Worm (Caenorhabditis elegans) whole organism, early embryonic: Measurements from ENCODE around the gene T04C12.8.

Source experiments
- aly-1 ChIP-seq: sonication (generic microtip); optimal IDR thresholded peaks from 2 replicates; lab custom pipeline; 2016; ENCODE audit warnings: missing genetic modification characterization, missing compliant biosample characterization
- ama-1 ChIP-seq: fragments of 150-350 bp; optimal IDR thresholded peaks from 2 replicates; lab custom pipeline; 2014
- ceh-13 ChIP-seq: fragments of 200-800 bp; sonication (Bioruptor generic); optimal IDR thresholded peaks from 2 replicates; lab custom pipeline; 2018; ENCODE audit warnings: mild to moderate bottlenecking, missing genetic modification characterization, missing compliant biosample characterization
- ceh-36 ChIP-seq: sonication (generic microtip); optimal IDR thresholded peaks from 2 replicates; lab custom pipeline; 2016; ENCODE audit warnings: missing genetic modification characterization, inconsistent platforms, missing compliant biosample characterization
- flt-1 ChIP-seq: fragments of 200-800 bp; sonication (Bioruptor generic); IDR thresholded peaks from 2 replicates; pipeline ENCODE4 v1.3.6; 2022; ENCODE audit warnings: missing genetic modification characterization, missing compliant biosample characterization
- hmg-4 ChIP-seq: fragments of 200-800 bp; sonication (Bioruptor generic); optimal IDR thresholded peaks from 2 replicates; lab custom pipeline; 2018; ENCODE audit warnings: mild to moderate bottlenecking, missing genetic modification characterization, missing compliant biosample characterization
- hnd-1 ChIP-seq: sonication (generic microtip); optimal IDR thresholded peaks from 2 replicates; lab custom pipeline; 2016; ENCODE audit warnings: missing genetic modification characterization, missing compliant biosample characterization
- pes-1 ChIP-seq: fragments of 200-800 bp; sonication (Bioruptor generic); IDR thresholded peaks from 2 replicates; pipeline ENCODE4 v1.3.6; 2022; ENCODE audit warnings: missing genetic modification reagents, missing genetic modification characterization, missing compliant biosample characterization
- scrt-1 ChIP-seq: fragments of 200-800 bp; sonication (Bioruptor generic); IDR thresholded peaks from 2 replicates; pipeline ENCODE4 v1.3.6; 2022; ENCODE audit warnings: missing genetic modification characterization, missing compliant biosample characterization
- tra-4 ChIP-seq: sonication (generic microtip); optimal IDR thresholded peaks from 2 replicates; lab custom pipeline; 2017; ENCODE audit warnings: missing genetic modification characterization, missing compliant biosample characterization

- no peak for TF ChIP-seq pes-1 (GFP tag; lab: Robert Waterston, UW)
- no peak for TF ChIP-seq ceh-36 (tag; lab: Kevin White, UChicago)
- no peak for TF ChIP-seq tra-4 (tag; lab: Kevin White, UChicago)
- no peak for TF ChIP-seq ama-1 (lab: Kevin White, UChicago)
- TF ChIP-seq ceh-13 (GFP tag; lab: Kevin White, UChicago) = no peak
- TF ChIP-seq hmg-4 (GFP tag; lab: Kevin White, UChicago) = no peak
- TF ChIP-seq flt-1 (GFP tag; lab: Robert Waterston, UW) = no peak
- TF ChIP-seq aly-1 = no peak
- TF ChIP-seq hnd-1 (tag; lab: Kevin White, UChicago) = no peak
- TF ChIP-seq scrt-1 (GFP tag; lab: Robert Waterston, UW) = no peak
Measured at ce11 chrV:11104408-11104807, 35.2 kb upstream of the T04C12.8 start.
